Worm (Caenorhabditis elegans) whole organism, L4 larva: Measurements from ENCODE around the gene C34C12.8.

Experiments
- D1046.2 ChIP-seq: fragments of 200-800 bp; sonication (Bioruptor generic); IDR thresholded peaks from 2 replicates; pipeline ENCODE4 v1.3.6; 2022; ENCODE audit warnings: missing genetic modification characterization, missing compliant biosample characterization
- F10B5.3 ChIP-seq: sonication (generic microtip); optimal IDR thresholded peaks from 2 replicates; lab custom pipeline; 2016; ENCODE audit warnings: mild to moderate bottlenecking, missing genetic modification characterization, missing compliant biosample characterization
- F26F4.8 ChIP-seq: fragments of 200-800 bp; sonication (Bioruptor generic); conservative IDR thresholded peaks from 2 replicates; pipeline ENCODE4 v1.3.6; 2022; ENCODE audit warnings: missing genetic modification characterization, missing compliant biosample characterization
- F44E2.7 ChIP-seq: fragments of 200-800 bp; sonication (Bioruptor generic); IDR thresholded peaks from 2 replicates; pipeline ENCODE4 v2.1.2; 2022; ENCODE audit warnings: missing genetic modification characterization, missing compliant biosample characterization
- T20F7.1 ChIP-seq: fragments of 200-800 bp; sonication (Bioruptor generic); optimal IDR thresholded peaks from 2 replicates; lab custom pipeline; 2018; ENCODE audit warnings: mild to moderate bottlenecking, missing genetic modification characterization, missing compliant biosample characterization
- T26A8.4 ChIP-seq: fragments of 200-800 bp; sonication (Bioruptor generic); IDR thresholded peaks from 2 replicates; pipeline ENCODE4 v1.3.6; 2022; ENCODE audit warnings: missing genetic modification characterization, missing compliant biosample characterization
- Y48G9A.11 ChIP-seq: fragments of 200-800 bp; sonication (Bioruptor generic); IDR thresholded peaks from 2 replicates; pipeline ENCODE4 v1.3.6; 2022; ENCODE audit warnings: missing genetic modification reagents, missing genetic modification characterization, missing compliant biosample characterization
- ZK337.2 ChIP-seq: fragments of 200-800 bp; sonication (Bioruptor generic); IDR thresholded peaks from 2 replicates; pipeline ENCODE4 v1.3.6; 2022; ENCODE audit warnings: missing genetic modification reagents, missing genetic modification characterization, missing compliant biosample characterization
- ZK546.5 ChIP-seq, 2 experiments: sonication (generic microtip); optimal IDR thresholded peaks; 2 replicates each; lab custom pipeline; 2017; ENCODE audit warnings: missing biosample characterization in 2 of 2, missing genetic modification characterization in 2 of 2
- aha-1 ChIP-seq: fragments of 150-350 bp; peaks from one replicate; lab custom pipeline; 2014; ENCODE audit warnings: missing biosample characterization, missing genetic modification characterization
- ama-1 ChIP-seq: fragments of 150-350 bp; optimal IDR thresholded peaks from 2 replicates; lab custom pipeline; 2014; ENCODE audit warnings: inconsistent platforms, mixed read lengths
- attf-4 ChIP-seq: sonication (generic microtip); optimal IDR thresholded peaks from 3 replicates; lab custom pipeline; 2017; ENCODE audit warnings: missing biosample characterization, missing genetic modification characterization
- ceh-28 ChIP-seq: fragments of 150-350 bp; optimal IDR thresholded peaks from 2 replicates; lab custom pipeline; 2014; ENCODE audit warnings: missing biosample characterization, missing genetic modification reagents, missing genetic modification characterization
- ces-1 ChIP-seq: fragments of 150-350 bp; sonication (generic microtip); optimal IDR thresholded peaks from 4 replicates; lab custom pipeline; 2014; ENCODE audit warnings: missing biosample characterization, missing genetic modification reagents, missing genetic modification characterization
- ctbp-1 ChIP-seq: fragments of 200-800 bp; sonication (Bioruptor generic); IDR thresholded peaks from 2 replicates; pipeline ENCODE4 v1.3.6; 2022; ENCODE audit warnings: missing genetic modification reagents, missing genetic modification characterization, missing compliant biosample characterization
- daf-16 ChIP-seq, 3 experiments: sonication (generic microtip); optimal IDR thresholded peaks; 2 replicates each; lab custom pipeline; 2016 to 2017; ENCODE audit warnings: missing genetic modification characterization in 3 of 3, missing genetic modification reagents in 3 of 3, mild to moderate bottlenecking in 2 of 3, missing compliant biosample characterization in 2 of 3, missing biosample characterization in 1 of 3, moderate library complexity in 1 of 3
- daf-19 ChIP-seq: fragments of 200-800 bp; sonication (Bioruptor generic); conservative IDR thresholded peaks from 2 replicates; pipeline ENCODE4 v1.3.6; 2022; ENCODE audit warnings: missing genetic modification characterization, missing compliant biosample characterization
- dmd-6 ChIP-seq: fragments of 200-800 bp; sonication (Bioruptor generic); IDR thresholded peaks from 2 replicates; pipeline ENCODE4 v1.3.6; 2022; ENCODE audit warnings: missing genetic modification reagents, missing genetic modification characterization, missing compliant biosample characterization
- dmd-8 ChIP-seq: fragments of 200-800 bp; sonication (Bioruptor generic); IDR thresholded peaks from 2 replicates; pipeline ENCODE4 v1.3.6; 2022; ENCODE audit warnings: missing genetic modification characterization, missing compliant biosample characterization
- duxl-1 ChIP-seq: sonication (generic microtip); optimal IDR thresholded peaks from 2 replicates; lab custom pipeline; 2016; ENCODE audit warnings: mild to moderate bottlenecking, missing genetic modification characterization, moderate library complexity, missing compliant biosample characterization; ENCODE audit not compliant: poor library complexity
- fkh-10 ChIP-seq: fragments of 150-350 bp; optimal IDR thresholded peaks from 2 replicates; lab custom pipeline; 2014; ENCODE audit warnings: missing biosample characterization, missing genetic modification reagents, missing genetic modification characterization
- hif-1 ChIP-seq, 2 experiments: sonication (generic microtip); optimal IDR thresholded peaks; 2 replicates each; lab custom pipeline; 2016 to 2017; ENCODE audit warnings: missing compliant biosample characterization in 2 of 2, missing genetic modification characterization in 2 of 2, missing genetic modification reagents in 2 of 2, missing genotype in 2 of 2, mild to moderate bottlenecking in 1 of 2
- lim-7 ChIP-seq: fragments of 200-800 bp; sonication (Bioruptor generic); IDR thresholded peaks from 2 replicates; pipeline ENCODE4 v1.3.6; 2022; ENCODE audit warnings: missing genetic modification characterization, missing compliant biosample characterization
- lin-1 ChIP-seq: fragments of 200-800 bp; sonication (Bioruptor generic); IDR thresholded peaks from 2 replicates; pipeline ENCODE4 v1.3.6; 2022; ENCODE audit warnings: missing genetic modification reagents, missing genetic modification characterization, missing compliant biosample characterization
- lin-13 ChIP-seq: fragments of 150-350 bp; optimal IDR thresholded peaks from 2 replicates; lab custom pipeline; 2014; ENCODE audit warnings: missing biosample characterization, missing genetic modification reagents, missing genetic modification characterization
- lin-39 ChIP-seq: fragments of 150-350 bp; optimal IDR thresholded peaks from 2 replicates; lab custom pipeline; 2014; ENCODE audit warnings: missing biosample characterization, missing genetic modification reagents, missing genetic modification characterization
- madf-5 ChIP-seq, 2 experiments: fragments of 200-800 bp; sonication (Bioruptor generic); IDR thresholded peaks; 2 replicates each; pipeline ENCODE4 v1.3.6; 2022; ENCODE audit warnings: missing compliant biosample characterization in 2 of 2, missing genetic modification characterization in 2 of 2
- mes-2 ChIP-seq: sonication (generic microtip); optimal IDR thresholded peaks from 2 replicates; lab custom pipeline; 2016; ENCODE audit warnings: missing genotype, mild to moderate bottlenecking, missing genetic modification characterization, missing compliant biosample characterization; ENCODE audit not compliant: poor library complexity, severe bottlenecking
- nhr-11 ChIP-seq: fragments of 150-350 bp; optimal IDR thresholded peaks from 2 replicates; lab custom pipeline; 2014; ENCODE audit warnings: missing biosample characterization, missing genetic modification characterization
- nhr-237 ChIP-seq: sonication (generic microtip); optimal IDR thresholded peaks from 2 replicates; lab custom pipeline; 2017; ENCODE audit warnings: missing biosample characterization, missing genetic modification characterization
- nhr-76 ChIP-seq: fragments of 150-350 bp; optimal IDR thresholded peaks from 2 replicates; lab custom pipeline; 2014; ENCODE audit warnings: missing biosample characterization, missing genetic modification characterization
- pha-4 ChIP-seq, 2 experiments: fragments of 150-350 bp in 1 of 2; fragments of 200-800 bp in 1 of 2; sonication (Bioruptor generic) in 1 of 2; IDR thresholded peaks in 1 of 2; optimal IDR thresholded peaks in 1 of 2; 2 replicates each; pipeline versions ENCODE4 v1.3.6 to Lab custom; 2014 to 2022; ENCODE audit warnings: missing genetic modification characterization in 2 of 2, missing genetic modification reagents in 2 of 2, missing biosample characterization in 1 of 2, missing compliant biosample characterization in 1 of 2
- php-3 ChIP-seq: fragments of 200-800 bp; sonication (Bioruptor generic); IDR thresholded peaks from 2 replicates; pipeline ENCODE4 v1.3.6; 2022; ENCODE audit warnings: missing genetic modification reagents, missing genetic modification characterization, missing compliant biosample characterization
- rbr-2 ChIP-seq: sonication (generic microtip); optimal IDR thresholded peaks from 2 replicates; lab custom pipeline; 2016; ENCODE audit warnings: missing genotype, missing genetic modification characterization, missing compliant biosample characterization
- saeg-2 ChIP-seq: fragments of 200-800 bp; sonication (Bioruptor generic); IDR thresholded peaks from 2 replicates; pipeline ENCODE4 v1.3.6; 2022; ENCODE audit warnings: missing genetic modification reagents, missing genetic modification characterization, missing compliant biosample characterization
- sdz-12 ChIP-seq: fragments of 200-800 bp; sonication (Bioruptor generic); optimal IDR thresholded peaks from 2 replicates; lab custom pipeline; 2018; ENCODE audit warnings: mild to moderate bottlenecking, missing genetic modification characterization, missing compliant biosample characterization
- set-16 ChIP-seq: fragments of 200-800 bp; sonication (Bioruptor generic); IDR thresholded peaks from 2 replicates; pipeline ENCODE4 v1.3.6; 2022; ENCODE audit warnings: missing genetic modification reagents, missing genetic modification characterization, missing compliant biosample characterization
- skn-1 ChIP-seq: fragments of 150-350 bp; optimal IDR thresholded peaks from 2 replicates; lab custom pipeline; 2014; ENCODE audit warnings: missing biosample characterization, missing genetic modification characterization
- snpc-1.2 ChIP-seq: fragments of 200-800 bp; sonication (Bioruptor generic); IDR thresholded peaks from 2 replicates; pipeline ENCODE4 v1.3.6; 2022; ENCODE audit warnings: missing genetic modification reagents, missing genetic modification characterization, missing compliant biosample characterization
- spr-1 ChIP-seq: sonication (generic microtip); optimal IDR thresholded peaks from 2 replicates; lab custom pipeline; 2016; ENCODE audit warnings: mild to moderate bottlenecking, missing genetic modification characterization, missing compliant biosample characterization
- spr-3 ChIP-seq: fragments of 200-800 bp; sonication (Bioruptor generic); optimal IDR thresholded peaks from 2 replicates; lab custom pipeline; 2018; ENCODE audit warnings: mild to moderate bottlenecking, missing genetic modification characterization, missing compliant biosample characterization
- tag-97 ChIP-seq: fragments of 200-800 bp; sonication (Bioruptor generic); IDR thresholded peaks from 2 replicates; pipeline ENCODE4 v1.3.6; 2022; ENCODE audit warnings: missing genetic modification characterization, missing compliant biosample characterization
- tra-1 ChIP-seq: fragments of 200-800 bp; sonication (Bioruptor generic); IDR thresholded peaks from 2 replicates; pipeline ENCODE4 v1.3.6; 2022; ENCODE audit warnings: missing genetic modification reagents, missing genetic modification characterization, missing compliant biosample characterization
- unc-39 ChIP-seq: sonication (generic microtip); optimal IDR thresholded peaks from 2 replicates; lab custom pipeline; 2017; ENCODE audit warnings: missing biosample characterization, missing genetic modification characterization
- unc-62 ChIP-seq, 3 experiments: fragments of 150-350 bp in 1 of 3; sonication (generic microtip); optimal IDR thresholded peaks in 2 of 3; peaks in 1 of 3; 1 replicate in 1 of 3; 2 replicates in 2 of 3; lab custom pipeline; 2014 to 2017; ENCODE audit warnings: missing biosample characterization in 3 of 3, missing genetic modification characterization in 3 of 3, missing genetic modification reagents in 3 of 3, missing genotype in 1 of 3
- vab-7 ChIP-seq: fragments of 200-800 bp; sonication (Bioruptor generic); IDR thresholded peaks from 2 replicates; pipeline ENCODE4 v1.3.6; 2022; ENCODE audit warnings: missing genetic modification reagents, missing genetic modification characterization, missing compliant biosample characterization

C34C12.8 gene

ce11 chrIII:3503286-3503685, 43.1 kb downstream of the C34C12.8 start, which contains the start of gene rpl-16:
Gene rpl-16 (minus strand): TSS chrIII:3503604.
- TF ChIP-seq nhr-237 (tag; lab: Kevin White, UChicago): no peak
- TF ChIP-seq ZK546.5 (tag; optimal IDR thresholded peaks at IDR 0.05; lab: Kevin White, UChicago): no peak
- TF ChIP-seq lin-13: peak; percentile 27
- no peak for TF ChIP-seq dmd-8 (GFP tag; lab: Robert Waterston, UW)
- no peak for TF ChIP-seq T26A8.4
- no peak for TF ChIP-seq lin-39 (tag; lab: Kevin White, UChicago)
- TF ChIP-seq spr-1 (tag; lab: Kevin White, UChicago): no peak
- no peak for TF ChIP-seq lim-7 (GFP tag; lab: Robert Waterston, UW)
- peak; percentile 22; the same call in 1 of the 2 replicates for TF ChIP-seq vab-7 (GFP tag; lab: Robert Waterston, UW)
- peak; percentile 29; the same call in 1 of the 2 replicates for TF ChIP-seq set-16 (GFP tag; lab: Robert Waterston, UW)
- no peak for TF ChIP-seq tra-1 (GFP tag; lab: Robert Waterston, UW)
- no peak for TF ChIP-seq saeg-2 (GFP tag; lab: Robert Waterston, UW)
- TF ChIP-seq rbr-2 (tag; lab: Kevin White, UChicago): no peak
- no peak for TF ChIP-seq hif-1 (tag; optimal IDR thresholded peaks at IDR 0.05; lab: Kevin White, UChicago)
- TF ChIP-seq fkh-10: no peak
- TF ChIP-seq ZK337.2: 0 out of 2 replicates have a peak, but pooled peaks have one; percentile 4
- peak; percentile 28; the same call in 1 of the 2 replicates for TF ChIP-seq php-3 (GFP tag; lab: Robert Waterston, UW)
- peak; percentile 63; the same call in 1 of the 2 replicates for TF ChIP-seq ctbp-1
- no peak for TF ChIP-seq T20F7.1
- TF ChIP-seq F26F4.8 (GFP tag; lab: Robert Waterston, UW): no peak
- TF ChIP-seq unc-62 (GFP tag; optimal IDR thresholded peaks at IDR 0.05 in 1 of 2; lab: Kevin White, UChicago): no peak
- TF ChIP-seq unc-62 (tag; optimal IDR thresholded peaks at IDR 0.05; lab: Kevin White, UChicago): no peak
- no peak for TF ChIP-seq pha-4 (GFP tag; IDR thresholded peaks at IDR 0.05; lab: Robert Waterston, UW)
- TF ChIP-seq pha-4 (tag; optimal IDR thresholded peaks at IDR 0.05; lab: Kevin White, UChicago): no peak
- no peak for TF ChIP-seq sdz-12
- TF ChIP-seq D1046.2 (GFP tag; lab: Robert Waterston, UW): no peak
- 0 out of 4 replicates have a peak, but pooled peaks of 1 of the 2 experiments have one; percentile 23 for TF ChIP-seq madf-5 (GFP tag; IDR thresholded peaks at IDR 0.05; lab: Robert Waterston, UW)
- no peak for TF ChIP-seq nhr-76 (tag; lab: Kevin White, UChicago)
- no peak for TF ChIP-seq attf-4 (tag; lab: Kevin White, UChicago)
- TF ChIP-seq tag-97 (GFP tag; lab: Robert Waterston, UW): no peak
- TF ChIP-seq snpc-1.2 (GFP tag; lab: Robert Waterston, UW): peak; percentile 61; the same call in 1 of the 2 replicates

- TF ChIP-seq dmd-6 (GFP tag; lab: Robert Waterston, UW): no peak
- no peak for TF ChIP-seq ceh-28 (tag; lab: Kevin White, UChicago)
- TF ChIP-seq Y48G9A.11: peak; percentile 30; the same call in 1 of the 2 replicates
- TF ChIP-seq ces-1 (GFP tag; lab: Kevin White, UChicago): no peak
- TF ChIP-seq aha-1: peak; percentile 90
Measured at ce11 chrIII:3504239-3504638, 44.0 kb downstream of the C34C12.8 start.

ce11 chrIII:3505051-3505548, 44.9 kb downstream of the C34C12.8 start, which contains the start of gene lias-1:
Gene lias-1 (minus strand): TSS chrIII:3505101.
- TF ChIP-seq spr-3 (no peak), daf-19 (no peak), ama-1 (lab: Kevin White, UChicago) (peak; percentile 92), F10B5.3 (tag; lab: Kevin White, UChicago) (no peak), daf-16 (GFP tag; optimal IDR thresholded peaks at IDR 0.05; lab: Kevin White, UChicago) (no peak), daf-16 (tag; optimal IDR thresholded peaks at IDR 0.05; lab: Kevin White, UChicago) (peak; percentile 38), nhr-237 (tag; lab: Kevin White, UChicago) (no peak), unc-39 (tag; lab: Kevin White, UChicago) (no peak), nhr-11 (tag; lab: Kevin White, UChicago) (peak; percentile 70), lin-1 (no peak), sdz-12 (no peak), skn-1 (tag; lab: Kevin White, UChicago) (no peak), mes-2 (tag; lab: Kevin White, UChicago) (peak; percentile 90), T20F7.1 (peak; percentile 76), F44E2.7 (GFP tag; lab: Robert Waterston, UW) (no peak), duxl-1 (tag; lab: Kevin White, UChicago) (peak; percentile 21), unc-62 (GFP tag; optimal IDR thresholded peaks at IDR 0.05 in 1 of 2; lab: Kevin White, UChicago) (peak in 1 of 2 experiments; percentile 89), unc-62 (tag; optimal IDR thresholded peaks at IDR 0.05; lab: Kevin White, UChicago) (no peak)
